Worm (Caenorhabditis elegans): ENCODE measurements around the gene srw-15.

- TF ChIP-seq aly-1 (tag; optimal IDR thresholded peaks at IDR 0.05) = no peak
- TF ChIP-seq sea-1 (GFP tag; conservative IDR thresholded peaks at IDR 0.05) = no peak
- TF ChIP-seq hmg-4 (GFP tag; optimal IDR thresholded peaks at IDR 0.05) = no peak
- no peak for TF ChIP-seq tra-4 (tag; optimal IDR thresholded peaks at IDR 0.05)
- no peak for TF ChIP-seq flt-1 (GFP tag; IDR thresholded peaks at IDR 0.05)
- no peak for TF ChIP-seq pes-1 (GFP tag; IDR thresholded peaks at IDR 0.05)
- TF ChIP-seq hnd-1 (tag; optimal IDR thresholded peaks at IDR 0.05) = no peak
- TF ChIP-seq ama-1 (optimal IDR thresholded peaks at IDR 0.05) = no peak
- no peak for TF ChIP-seq scrt-1 (GFP tag; IDR thresholded peaks at IDR 0.05)
- TF ChIP-seq hmbx-1 (tag; optimal IDR thresholded peaks at IDR 0.05) = no peak
Measured at ce11 chrV:15230243-15230642, at the start of gene srw-15.
